Fruit fly (Drosophila melanogaster) whole organism, embryonic: ENCODE measurements around the gene CG31041.

ENCODE experiments used
- Aef1 ChIP-seq: fragments of 200-800 bp; sonication (Bioruptor generic); IDR thresholded peaks from 3 replicates; pipeline ENCODE4 v1.3.6; 2022; ENCODE audit warnings: missing biosample characterization, missing genetic modification characterization
- Blimp-1 ChIP-seq: fragments of 200-800 bp; sonication (Bioruptor generic); optimal IDR thresholded peaks from 3 replicates; lab custom pipeline; 2018; ENCODE audit warnings: missing biosample characterization, missing genetic modification characterization, mild to moderate bottlenecking, moderate library complexity, missing genetic modification reagents
- CG11696 ChIP-seq: fragments of 200-800 bp; sonication (Bioruptor generic); IDR thresholded peaks from 2 replicates; pipeline ENCODE4 v1.3.6; 2022; ENCODE audit warnings: missing biosample characterization, missing genetic modification characterization
- CG12071 ChIP-seq: fragments of 200-800 bp; sonication (Bioruptor generic); optimal IDR thresholded peaks from 3 replicates; lab custom pipeline; 2018; ENCODE audit warnings: missing biosample characterization, mild to moderate bottlenecking, missing genetic modification characterization
- CG16863 ChIP-seq: fragments of 200-800 bp; sonication (Bioruptor generic); optimal IDR thresholded peaks from 3 replicates; lab custom pipeline; 2016; ENCODE audit warnings: missing biosample characterization, missing genetic modification characterization
- CG17361 ChIP-seq: fragments of 200-800 bp; sonication (Bioruptor generic); IDR thresholded peaks from 3 replicates; pipeline ENCODE4 v1.3.6; 2022; ENCODE audit warnings: missing biosample characterization, missing genetic modification characterization
- CG17912 ChIP-seq: fragments of 200-800 bp; sonication (Bioruptor generic); optimal IDR thresholded peaks from 2 replicates; lab custom pipeline; 2018; ENCODE audit warnings: missing biosample characterization, mild to moderate bottlenecking, missing genetic modification characterization
- CG2202 ChIP-seq: fragments of 200-800 bp; sonication (Bioruptor generic); optimal IDR thresholded peaks from 2 replicates; lab custom pipeline; 2018; ENCODE audit warnings: missing biosample characterization, mild to moderate bottlenecking, missing genetic modification characterization
- CG32767 ChIP-seq: fragments of 200-800 bp; sonication (Bioruptor generic); IDR thresholded peaks from 2 replicates; pipeline ENCODE4 v1.3.6; 2022; ENCODE audit warnings: missing biosample characterization, missing genetic modification characterization
- CG34224 ChIP-seq: fragments of 200-800 bp; sonication (Bioruptor generic); IDR thresholded peaks from 3 replicates; pipeline ENCODE4 v1.3.6; 2022; ENCODE audit warnings: missing biosample characterization, missing genetic modification characterization; ENCODE audit not compliant: partially characterized antibody
- CG3847 ChIP-seq: fragments of 200-800 bp; sonication (Bioruptor generic); IDR thresholded peaks from 2 replicates; pipeline ENCODE4 v1.3.6; 2022; ENCODE audit warnings: missing biosample characterization, missing genetic modification characterization
- CG4730 ChIP-seq: fragments of 200-800 bp; sonication (Bioruptor generic); IDR thresholded peaks from 2 replicates; pipeline ENCODE4 v1.3.6; 2022; ENCODE audit warnings: missing biosample characterization, missing genetic modification characterization
- Eip74EF ChIP-seq, 2 experiments: fragments of 200-800 bp in 1 of 2; fragments of >200 bp in 1 of 2; sonication (Bioruptor generic) in 1 of 2; optimal IDR thresholded peaks; 2 replicates each; lab custom pipeline; 2017 to 2019; ENCODE audit warnings: missing biosample characterization in 2 of 2, missing genetic modification characterization in 2 of 2, mild to moderate bottlenecking in 1 of 2, moderate library complexity in 1 of 2
- Ets65A ChIP-seq: fragments of 200-800 bp; sonication (Bioruptor generic); peaks from one replicate; lab custom pipeline; 2016; ENCODE audit warnings: missing biosample characterization, missing genetic modification characterization
- Gug ChIP-seq: fragments of 200-800 bp; sonication (Bioruptor generic); IDR thresholded peaks from 4 replicates; pipeline ENCODE4 v1.3.6; 2022; ENCODE audit warnings: missing biosample characterization, missing genetic modification characterization
- Med ChIP-seq: fragments of 200-800 bp; sonication (Bioruptor generic); peaks from one replicate; lab custom pipeline; 2016; ENCODE audit warnings: missing biosample characterization, missing genetic modification characterization, mild to moderate bottlenecking, inconsistent platforms, moderate library complexity
- NFAT ChIP-seq: fragments of 200-800 bp; sonication (Bioruptor generic); IDR thresholded peaks from 2 replicates; pipeline ENCODE4 v1.3.6; 2022; ENCODE audit warnings: missing biosample characterization, missing genetic modification characterization
- Oli ChIP-seq: fragments of 200-800 bp; sonication (Bioruptor generic); optimal IDR thresholded peaks from 2 replicates; lab custom pipeline; 2018; ENCODE audit warnings: missing biosample characterization, mild to moderate bottlenecking, missing genetic modification characterization, moderate library complexity
- Optix ChIP-seq: fragments of 200-800 bp; sonication (Bioruptor generic); IDR thresholded peaks from 3 replicates; pipeline ENCODE4 v1.3.6; 2022; ENCODE audit warnings: missing biosample characterization, missing genetic modification characterization
- Side ChIP-seq: fragments of 200-800 bp; sonication (Bioruptor generic); optimal IDR thresholded peaks from 2 replicates; lab custom pipeline; 2016; ENCODE audit warnings: missing biosample characterization, missing genetic modification characterization
- Taf1 ChIP-seq: fragments of 200-800 bp; sonication (Bioruptor generic); IDR thresholded peaks from 2 replicates; pipeline ENCODE4 v1.3.6; 2022; ENCODE audit warnings: missing biosample characterization, missing genetic modification characterization
- Xbp1 ChIP-seq: fragments of 200-800 bp; sonication (Bioruptor generic); optimal IDR thresholded peaks from 3 replicates; lab custom pipeline; 2016; ENCODE audit warnings: missing biosample characterization, mild to moderate bottlenecking, missing genetic modification characterization
- ash1 ChIP-seq: fragments of 200-800 bp; sonication (Bioruptor generic); optimal IDR thresholded peaks from 2 replicates; lab custom pipeline; 2018; ENCODE audit warnings: missing biosample characterization, mild to moderate bottlenecking, missing genetic modification characterization
- chinmo ChIP-seq: fragments of 200-800 bp; sonication (Bioruptor generic); IDR thresholded peaks from 4 replicates; pipeline ENCODE4 v1.3.6; 2022; ENCODE audit warnings: missing biosample characterization, missing genetic modification characterization; ENCODE audit not compliant: partially characterized antibody
- ci ChIP-seq: fragments of 200-800 bp; sonication (Bioruptor generic); IDR thresholded peaks from 3 replicates; pipeline ENCODE4 v1.3.6; 2022; ENCODE audit warnings: missing biosample characterization, missing genetic modification characterization
- fd96Cb ChIP-seq: fragments of 200-800 bp; sonication (Bioruptor generic); optimal IDR thresholded peaks from 2 replicates; lab custom pipeline; 2018; ENCODE audit warnings: missing biosample characterization, mild to moderate bottlenecking, missing genetic modification characterization, moderate library complexity
- gem ChIP-seq: fragments of 200-800 bp; sonication (Bioruptor generic); optimal IDR thresholded peaks from 2 replicates; lab custom pipeline; 2019; ENCODE audit warnings: missing biosample characterization, mild to moderate bottlenecking, missing genetic modification characterization, moderate library complexity
- gsb-n ChIP-seq: fragments of 200-800 bp; sonication (Bioruptor generic); optimal IDR thresholded peaks from 3 replicates; lab custom pipeline; 2018; ENCODE audit warnings: missing biosample characterization, mild to moderate bottlenecking, missing genetic modification characterization
- jing ChIP-seq: fragments of 200-800 bp; sonication (Bioruptor generic); optimal IDR thresholded peaks from 2 replicates; lab custom pipeline; 2018; ENCODE audit warnings: missing biosample characterization, mild to moderate bottlenecking, missing genetic modification characterization
- lola ChIP-seq, 3 experiments: fragments of >200 bp in 2 of 3; fragments of 200-800 bp in 1 of 3; sonication (Bioruptor generic) in 1 of 3; optimal IDR thresholded peaks; 2 replicates each; lab custom pipeline; 2017 to 2019; ENCODE audit warnings: missing biosample characterization in 3 of 3, missing genetic modification characterization in 3 of 3, mild to moderate bottlenecking in 1 of 3, moderate library complexity in 1 of 3
- nerfin-2 ChIP-seq: fragments of 200-800 bp; sonication (Bioruptor generic); IDR thresholded peaks from 2 replicates; pipeline ENCODE4 v1.3.6; 2022; ENCODE audit warnings: missing biosample characterization, missing genetic modification characterization; ENCODE audit not compliant: partially characterized antibody
- nmo ChIP-seq: fragments of 200-800 bp; sonication (Bioruptor generic); optimal IDR thresholded peaks from 2 replicates; lab custom pipeline; 2018; ENCODE audit warnings: missing biosample characterization, mild to moderate bottlenecking, missing genetic modification characterization, moderate library complexity
- oc ChIP-seq: fragments of 200-800 bp; sonication (Bioruptor generic); optimal IDR thresholded peaks from 2 replicates; lab custom pipeline; 2018; ENCODE audit warnings: missing biosample characterization, mild to moderate bottlenecking, missing genetic modification characterization, moderate library complexity
- pb ChIP-seq: fragments of 200-800 bp; sonication (Bioruptor generic); optimal IDR thresholded peaks from 3 replicates; lab custom pipeline; 2016; ENCODE audit warnings: missing biosample characterization, missing genetic modification characterization
- phol ChIP-seq: fragments of 200-800 bp; sonication (Bioruptor generic); optimal IDR thresholded peaks from 3 replicates; lab custom pipeline; 2018; ENCODE audit warnings: missing biosample characterization, mild to moderate bottlenecking, missing genetic modification characterization, moderate library complexity
- prd ChIP-seq, 3 experiments: fragments of >200 bp in 2 of 3; fragments of 200-800 bp in 1 of 3; sonication (Bioruptor generic) in 1 of 3; optimal IDR thresholded peaks in 2 of 3; IDR thresholded peaks in 1 of 3; 2 replicates in 2 of 3; 3 replicates in 1 of 3; pipeline versions ENCODE4 v1.3.6 to Lab custom; 2017 to 2022; ENCODE audit warnings: missing biosample characterization in 1 of 3, missing genetic modification characterization in 1 of 3
- sens ChIP-seq: fragments of 200-800 bp; sonication (Bioruptor generic); peaks from one replicate; lab custom pipeline; 2016; ENCODE audit warnings: missing biosample characterization, missing genetic modification characterization
- vvl ChIP-seq: fragments of 200-800 bp; sonication (Bioruptor generic); IDR thresholded peaks from 2 replicates; pipeline ENCODE4 v1.3.6; 2022; ENCODE audit warnings: missing biosample characterization, missing genetic modification characterization
- yki ChIP-seq: fragments of >200 bp; optimal IDR thresholded peaks from 3 replicates; lab custom pipeline; 2018
- z ChIP-seq: fragments of 200-800 bp; sonication (Bioruptor generic); IDR thresholded peaks from 3 replicates; pipeline ENCODE4 v1.3.6; 2022; ENCODE audit warnings: missing biosample characterization, missing genetic modification characterization
- zfh1 ChIP-seq: fragments of 200-800 bp; sonication (Bioruptor generic); IDR thresholded peaks from 3 replicates; pipeline ENCODE4 v1.3.6; 2022; ENCODE audit warnings: missing biosample characterization, missing genetic modification characterization

Gene CG31041

dm6 chr3R:29584266-29584665 lies 6.4 kb downstream of the CG31041 start (continued):
- peak; percentile 36 for TF ChIP-seq Ets65A (GFP tag; lab: Kevin White, UChicago)
- no peak for TF ChIP-seq chinmo
- peak; percentile 24 for TF ChIP-seq gem (tag; lab: Kevin White, UChicago)
- TF ChIP-seq lola (GFP tag; optimal IDR thresholded peaks at IDR 0.05; lab: Kevin White, UChicago) = peak in 1 of 3 experiments; percentile 22
- TF ChIP-seq Med (GFP tag; lab: Kevin White, UChicago) = peak; percentile 82
- TF ChIP-seq fd96Cb (tag; lab: Kevin White, UChicago) = peak; percentile 3
- no peak for TF ChIP-seq pb (GFP tag; lab: Kevin White, UChicago)
- peak; percentile 14 for TF ChIP-seq phol (tag; lab: Kevin White, UChicago)
- peak; percentile 6 for TF ChIP-seq Oli (tag; lab: Kevin White, UChicago)
- peak; percentile 56; the same call in 2 of the 3 replicates for TF ChIP-seq ci (GFP tag; lab: Robert Waterston, UW)
- peak; percentile 27 for TF ChIP-seq sens (GFP tag; lab: Kevin White, UChicago)
- TF ChIP-seq Gug (GFP tag; lab: Robert Waterston, UW) = no peak
- peak; percentile 7 for TF ChIP-seq nmo
- TF ChIP-seq jing (GFP tag; lab: Kevin White, UChicago) = peak; percentile 11
- peak; percentile 23 for TF ChIP-seq Blimp-1 (GFP tag; lab: Kevin White, UChicago)
- TF ChIP-seq CG16863 = peak; percentile 21
- no peak for TF ChIP-seq vvl (GFP tag; lab: Robert Waterston, UW)
- TF ChIP-seq prd (optimal IDR thresholded peaks at IDR 0.05; lab: Kevin White, UChicago) = no peak
- TF ChIP-seq prd (GFP tag; IDR thresholded peaks at IDR 0.05; lab: Robert Waterston, UW) = peak; percentile 35; the same call in 1 of the 3 replicates
- no peak for TF ChIP-seq CG3847 (GFP tag; lab: Robert Waterston, UW)

- TF ChIP-seq CG32767 (GFP tag; lab: Robert Waterston, UW) (no peak), Side (GFP tag; lab: Kevin White, UChicago) (no peak), ash1 (no peak), CG12071 (GFP tag; lab: Kevin White, UChicago) (no peak), gsb-n (peak; percentile 61), oc (tag; lab: Kevin White, UChicago) (peak; percentile 72), Optix (GFP tag; lab: Robert Waterston, UW) (0 out of 3 replicates have a peak, but pooled peaks have one; percentile 22), CG17361 (GFP tag; lab: Robert Waterston, UW) (no peak), CG11696 (GFP tag; lab: Robert Waterston, UW) (no peak), CG2202 (tag; lab: Kevin White, UChicago) (no peak), CG17912 (GFP tag; lab: Kevin White, UChicago) (no peak), z (GFP tag; lab: Robert Waterston, UW) (no peak), Xbp1 (GFP tag; lab: Kevin White, UChicago) (no peak), CG34224 (GFP tag; lab: Robert Waterston, UW) (no peak), zfh1 (GFP tag; lab: Robert Waterston, UW) (no peak), Aef1 (GFP tag; lab: Robert Waterston, UW) (no peak), Taf1 (no peak), nerfin-2 (no peak), NFAT (GFP tag; lab: Robert Waterston, UW) (no peak), yki (lab: Kevin White, UChicago) (no peak), sens (GFP tag; lab: Kevin White, UChicago) (peak; percentile 18), CG4730 (GFP tag; lab: Robert Waterston, UW) (no peak), Eip74EF (GFP tag; optimal IDR thresholded peaks at IDR 0.05; lab: Kevin White, UChicago) (no peak)
Observed at dm6 chr3R:29583299-29583698, 7.4 kb downstream of the CG31041 start.
